Fruit fly (Drosophila melanogaster): ENCODE measurements around the gene CG17380.

dm6 chr3R:23372624-23373023 lies 30.9 kb downstream of the CG17380 start, which contains the start of gene CG42827:
- TF ChIP-seq Hr38 (GFP tag; optimal IDR thresholded peaks at IDR 0.05), result no peak
- TF ChIP-seq CG6792 (GFP tag; optimal IDR thresholded peaks at IDR 0.05), result no peak
- TF ChIP-seq Ets96B (tag; optimal IDR thresholded peaks at IDR 0.05), result no peak
- no peak for TF ChIP-seq salr (GFP tag; optimal IDR thresholded peaks at IDR 0.05)
- no peak for TF ChIP-seq spab (GFP tag; optimal IDR thresholded peaks at IDR 0.05)
